Worm (Caenorhabditis elegans) whole organism, mixed stage, embryonic: ENCODE measurements around the gene mrps-34.

Experiments
- blmp-1 ChIP-seq: fragments of 150-350 bp; optimal IDR thresholded peaks from 2 replicates; lab custom pipeline; 2014; ENCODE audit warnings: missing biosample characterization, missing genetic modification characterization
- elt-1 ChIP-seq: sonication (generic microtip); optimal IDR thresholded peaks from 2 replicates; lab custom pipeline; 2017; ENCODE audit warnings: missing genetic modification characterization, mild to moderate bottlenecking, missing compliant biosample characterization, antibody characterized with exemption, moderate library complexity, borderline replicate concordance; ENCODE audit not compliant: insufficient read depth
- elt-3 ChIP-seq: fragments of 150-350 bp; optimal IDR thresholded peaks from 2 replicates; lab custom pipeline; 2014; ENCODE audit warnings: missing biosample characterization, missing genetic modification characterization
- lin-13 ChIP-seq: fragments of 150-350 bp; optimal IDR thresholded peaks from 2 replicates; lab custom pipeline; 2014; ENCODE audit warnings: missing biosample characterization, missing genetic modification characterization
- tbx-8 ChIP-seq: fragments of 200-800 bp; sonication (Bioruptor generic); optimal IDR thresholded peaks from 2 replicates; lab custom pipeline; 2018; ENCODE audit warnings: mild to moderate bottlenecking, missing genetic modification characterization, moderate library complexity, missing compliant biosample characterization
- unc-39 ChIP-seq: fragments of 150-350 bp; optimal IDR thresholded peaks from 2 replicates; lab custom pipeline; 2014; ENCODE audit warnings: missing biosample characterization, missing genetic modification characterization
- unc-62 ChIP-seq: fragments of 150-350 bp; optimal IDR thresholded peaks from 2 replicates; lab custom pipeline; 2014; ENCODE audit warnings: missing biosample characterization, missing genetic modification reagents, missing genetic modification characterization

- TF ChIP-seq unc-39 = no peak
- TF ChIP-seq tbx-8 (GFP tag; lab: Kevin White, UChicago) = no peak
- peak; percentile 23 for TF ChIP-seq blmp-1 (tag; lab: Kevin White, UChicago)
- TF ChIP-seq lin-13 (tag; lab: Kevin White, UChicago) = no peak
- no peak for TF ChIP-seq elt-3 (tag; lab: Kevin White, UChicago)
- no peak for TF ChIP-seq unc-62 (GFP tag; lab: Kevin White, UChicago)
- TF ChIP-seq elt-1 (tag; lab: Kevin White, UChicago) = no peak
Observed at ce11 chrIII:4542362-4542931, at the start of gene mrps-34, which contains the start of gene cisd-3.1.
